Worm (Caenorhabditis elegans) whole organism, mixed stage, embryonic: ENCODE measurements around the gene C13C4.7.
"Not testable (repeated sequence)": the region's sequence is repeated elsewhere in the genome, so short reads cannot be mapped to it uniquely, and the experiment has no call there.

ENCODE experiments used
- bed-3 ChIP-seq: fragments of 200-800 bp; sonication (Bioruptor generic); optimal IDR thresholded peaks from 3 replicates; lab custom pipeline; 2018; ENCODE audit warnings: mild to moderate bottlenecking, missing genetic modification characterization, moderate library complexity, missing compliant biosample characterization
- blmp-1 ChIP-seq: fragments of 150-350 bp; optimal IDR thresholded peaks from 2 replicates; lab custom pipeline; 2014; ENCODE audit warnings: missing biosample characterization, missing genetic modification characterization
- ceh-39 ChIP-seq: fragments of 150-350 bp; optimal IDR thresholded peaks from 2 replicates; lab custom pipeline; 2014; ENCODE audit warnings: missing biosample characterization, missing genetic modification characterization
- ceh-43 ChIP-seq: fragments of 200-800 bp; sonication (Bioruptor generic); optimal IDR thresholded peaks from 2 replicates; lab custom pipeline; 2018; ENCODE audit warnings: mild to moderate bottlenecking, missing genetic modification characterization, moderate library complexity, missing compliant biosample characterization
- ces-1 ChIP-seq: fragments of 150-350 bp; optimal IDR thresholded peaks from 2 replicates; lab custom pipeline; 2014; ENCODE audit warnings: missing biosample characterization, missing genetic modification reagents, missing genetic modification characterization
- cnd-1 ChIP-seq: fragments of 200-800 bp; sonication (Bioruptor generic); optimal IDR thresholded peaks from 2 replicates; lab custom pipeline; 2018; ENCODE audit warnings: mild to moderate bottlenecking, missing genetic modification characterization, missing compliant biosample characterization
- drap-1 ChIP-seq: fragments of 200-800 bp; sonication (Bioruptor generic); optimal IDR thresholded peaks from 3 replicates; lab custom pipeline; 2018; ENCODE audit warnings: mild to moderate bottlenecking, missing genetic modification characterization, missing compliant biosample characterization
- elt-1 ChIP-seq: sonication (generic microtip); optimal IDR thresholded peaks from 2 replicates; lab custom pipeline; 2017; ENCODE audit warnings: missing genetic modification characterization, mild to moderate bottlenecking, missing compliant biosample characterization, antibody characterized with exemption, moderate library complexity, borderline replicate concordance; ENCODE audit not compliant: insufficient read depth
- flh-1 ChIP-seq: fragments of 200-800 bp; sonication (Bioruptor generic); optimal IDR thresholded peaks from 2 replicates; lab custom pipeline; 2018; ENCODE audit warnings: mild to moderate bottlenecking, missing genetic modification characterization, moderate library complexity, missing compliant biosample characterization
- ham-2 ChIP-seq: fragments of 200-800 bp; sonication (Bioruptor generic); optimal IDR thresholded peaks from 2 replicates; lab custom pipeline; 2018; ENCODE audit warnings: mild to moderate bottlenecking, missing genetic modification characterization, missing compliant biosample characterization
- hlh-1 ChIP-seq: fragments of 150-350 bp; optimal IDR thresholded peaks from 2 replicates; lab custom pipeline; 2014; ENCODE audit warnings: missing biosample characterization, missing genetic modification reagents, missing genetic modification characterization
- lin-13 ChIP-seq: fragments of 150-350 bp; optimal IDR thresholded peaks from 2 replicates; lab custom pipeline; 2014; ENCODE audit warnings: missing biosample characterization, missing genetic modification characterization
- lin-32 ChIP-seq: fragments of 200-800 bp; sonication (Bioruptor generic); optimal IDR thresholded peaks from 2 replicates; lab custom pipeline; 2018; ENCODE audit warnings: mild to moderate bottlenecking, missing genetic modification characterization, missing compliant biosample characterization
- lsy-2 ChIP-seq: fragments of 150-350 bp; optimal IDR thresholded peaks from 2 replicates; lab custom pipeline; 2014; ENCODE audit warnings: missing biosample characterization, missing genetic modification characterization
- mab-5 ChIP-seq: fragments of 150-350 bp; optimal IDR thresholded peaks from 2 replicates; lab custom pipeline; 2014; ENCODE audit warnings: missing biosample characterization, missing genetic modification characterization
- mls-2 ChIP-seq: sonication (generic microtip); optimal IDR thresholded peaks from 2 replicates; lab custom pipeline; 2016; ENCODE audit warnings: mild to moderate bottlenecking, missing genetic modification characterization, moderate library complexity, missing compliant biosample characterization
- nhr-12 ChIP-seq: fragments of 150-350 bp; optimal IDR thresholded peaks from 2 replicates; lab custom pipeline; 2014; ENCODE audit warnings: missing biosample characterization, missing genetic modification characterization
- nhr-2 ChIP-seq: fragments of 150-350 bp; optimal IDR thresholded peaks from 2 replicates; lab custom pipeline; 2014; ENCODE audit warnings: missing biosample characterization, missing genetic modification characterization
- nhr-28 ChIP-seq: fragments of 150-350 bp; optimal IDR thresholded peaks from 2 replicates; lab custom pipeline; 2014; ENCODE audit warnings: missing biosample characterization, missing genetic modification characterization
- pha-4 ChIP-seq: fragments of 150-350 bp; optimal IDR thresholded peaks from 2 replicates; lab custom pipeline; 2018; ENCODE audit warnings: missing biosample characterization, missing genetic modification reagents, missing genetic modification characterization
- sem-2 ChIP-seq: fragments of 200-800 bp; sonication (Bioruptor generic); optimal IDR thresholded peaks from 2 replicates; lab custom pipeline; 2018; ENCODE audit warnings: mild to moderate bottlenecking, missing genetic modification characterization, missing compliant biosample characterization
- snpc-4 ChIP-seq: fragments of 150-350 bp; optimal IDR thresholded peaks from 2 replicates; lab custom pipeline; 2014; ENCODE audit warnings: missing biosample characterization, missing genetic modification characterization
- sptf-1 ChIP-seq: sonication (generic microtip); optimal IDR thresholded peaks from 2 replicates; lab custom pipeline; 2017; ENCODE audit warnings: mild to moderate bottlenecking, missing genetic modification characterization, moderate library complexity, missing compliant biosample characterization
- tbx-8 ChIP-seq: fragments of 200-800 bp; sonication (Bioruptor generic); optimal IDR thresholded peaks from 2 replicates; lab custom pipeline; 2018; ENCODE audit warnings: mild to moderate bottlenecking, missing genetic modification characterization, moderate library complexity, missing compliant biosample characterization
- unc-120 ChIP-seq: sonication (generic microtip); optimal IDR thresholded peaks from 2 replicates; lab custom pipeline; 2017; ENCODE audit warnings: missing genetic modification characterization, missing compliant biosample characterization; ENCODE audit not compliant: poor library complexity, severe bottlenecking
- unc-39 ChIP-seq: fragments of 150-350 bp; optimal IDR thresholded peaks from 2 replicates; lab custom pipeline; 2014; ENCODE audit warnings: missing biosample characterization, missing genetic modification characterization
- unc-62 ChIP-seq: fragments of 150-350 bp; optimal IDR thresholded peaks from 2 replicates; lab custom pipeline; 2014; ENCODE audit warnings: missing biosample characterization, missing genetic modification reagents, missing genetic modification characterization
- zip-8 ChIP-seq: fragments of 150-350 bp; optimal IDR thresholded peaks from 2 replicates; lab custom pipeline; 2014; ENCODE audit warnings: missing biosample characterization, missing genetic modification characterization
- ztf-11 ChIP-seq: fragments of 150-350 bp; optimal IDR thresholded peaks from 2 replicates; lab custom pipeline; 2014; ENCODE audit warnings: missing biosample characterization, missing genetic modification characterization

C13C4.7 gene

ce11 chrV:12152857-12153256 lies 32.6 kb upstream of the C13C4.7 start, which contains the start of gene C27A7.8:
TSS of gene C27A7.8 (plus strand) at chrV:12153157.
- no peak for TF ChIP-seq nhr-28 (tag; lab: Kevin White, UChicago)
- TF ChIP-seq ceh-39: no peak
- no peak for TF ChIP-seq snpc-4
- TF ChIP-seq cnd-1: no peak
- TF ChIP-seq bed-3 (GFP tag; lab: Kevin White, UChicago): no peak
- TF ChIP-seq hlh-1 (tag; lab: Kevin White, UChicago): no peak
- no peak for TF ChIP-seq ham-2 (GFP tag; lab: Kevin White, UChicago)
- TF ChIP-seq ces-1: no peak
- no peak for TF ChIP-seq lin-32
- no peak for TF ChIP-seq blmp-1 (tag; lab: Kevin White, UChicago)
- no peak for TF ChIP-seq pha-4
- TF ChIP-seq ceh-43 (GFP tag; lab: Kevin White, UChicago): no peak
- TF ChIP-seq elt-1 (tag; lab: Kevin White, UChicago): no peak
- no peak for TF ChIP-seq lsy-2
- TF ChIP-seq zip-8 (tag; lab: Kevin White, UChicago): no peak
- TF ChIP-seq drap-1 (GFP tag; lab: Kevin White, UChicago): no peak
- TF ChIP-seq ztf-11 (tag; lab: Kevin White, UChicago): no peak

DNA sequence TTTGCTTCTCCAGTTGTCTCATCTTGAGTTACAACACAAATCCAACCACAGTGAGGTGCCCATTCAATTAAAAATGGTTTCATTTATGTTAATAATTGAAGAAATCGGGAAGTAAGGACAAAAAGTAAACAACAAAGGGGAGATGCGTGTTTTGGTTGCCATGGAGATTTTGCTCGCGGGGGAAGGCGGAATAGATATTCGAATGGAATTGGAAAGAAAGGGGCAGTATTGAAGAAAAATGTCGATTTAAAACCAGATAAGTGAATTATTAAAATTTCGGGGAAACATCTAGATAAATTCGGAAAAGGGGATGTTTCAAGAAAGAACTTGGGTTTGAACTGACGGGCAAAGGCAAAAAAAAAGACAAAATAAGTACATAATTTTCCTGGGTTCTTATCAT lies 30.3 kb upstream of the C13C4.7 start, which contains the start of gene che-11:
TSS of gene che-11 (minus strand) at position 101 of the 400 bp plus-strand sequence.
- TF ChIP-seq sptf-1 (tag; lab: Kevin White, UChicago): no peak
- TF ChIP-seq, all 35 proteins: peak for 0

- TF ChIP-seq blmp-1 (tag; lab: Kevin White, UChicago) (no peak), lsy-2 (no peak), nhr-12 (tag; lab: Kevin White, UChicago) (no peak), ces-1 (no peak), lin-13 (tag; lab: Kevin White, UChicago) (no peak), unc-62 (GFP tag; lab: Kevin White, UChicago) (no peak), mab-5 (tag; lab: Kevin White, UChicago) (no peak)
- TF ChIP-seq, all 35 proteins: peak for 0
These were observed 20.3 kb upstream of the C13C4.7 start, which contains the start of gene C27A7.3 for ce11 chrV:12140625-12141024. TSS of gene C27A7.3 (plus strand) at chrV:12140925.

ce11 chrV:12137942-12138341 lies 17.7 kb upstream of the C13C4.7 start:
- TF ChIP-seq flh-1 (no peak), unc-62 (GFP tag; lab: Kevin White, UChicago) (no peak), unc-120 (no peak), mls-2 (no peak), ces-1 (no peak), cnd-1 (no peak), lin-32 (no peak), ham-2 (GFP tag; lab: Kevin White, UChicago) (no peak), blmp-1 (tag; lab: Kevin White, UChicago) (no peak), drap-1 (GFP tag; lab: Kevin White, UChicago) (no peak), ceh-43 (GFP tag; lab: Kevin White, UChicago) (no peak), ztf-11 (tag; lab: Kevin White, UChicago) (no peak), lsy-2 (no peak), tbx-8 (no peak), sem-2 (no peak), mab-5 (tag; lab: Kevin White, UChicago) (no peak), bed-3 (GFP tag; lab: Kevin White, UChicago) (no peak)

DNA sequence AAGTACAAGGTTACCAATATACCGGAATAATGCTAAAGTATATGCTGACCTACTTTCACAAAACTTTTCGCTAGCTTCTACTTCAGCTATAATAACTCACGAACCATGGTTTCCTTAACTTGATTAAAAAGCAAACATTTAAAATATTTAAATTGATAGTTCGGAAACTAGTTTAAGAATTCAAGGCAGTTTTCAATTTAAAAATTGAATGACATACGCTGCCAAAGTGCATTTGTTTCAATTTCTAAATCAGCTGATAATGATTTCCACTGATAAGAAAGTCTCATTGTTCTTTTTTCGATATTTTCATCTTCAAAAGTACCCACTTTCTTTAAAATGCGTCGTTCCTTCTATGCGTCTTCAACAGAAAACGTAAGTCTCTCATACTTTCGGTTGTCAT lies 10.9 kb upstream of the C13C4.7 start, which contains the start of gene enpp-1:
TSS of gene enpp-1 (plus strand) at position 301 of the 400 bp plus-strand sequence.
- TF ChIP-seq ces-1; unc-39 (tag; lab: Kevin White, UChicago); nhr-2: not testable (repeated sequence)

- not testable (repeated sequence) for TF ChIP-seq lin-32; drap-1 (GFP tag; lab: Kevin White, UChicago); unc-120
These were observed 10.4 kb upstream of the C13C4.7 start, which contains the start of gene C27A7.6 for ce11 chrV:12130688-12131087. TSS of gene C27A7.6 (minus strand) at chrV:12130788.
